Worm (Caenorhabditis elegans): ENCODE data around the gene Y53G8AL.1.

DNA sequence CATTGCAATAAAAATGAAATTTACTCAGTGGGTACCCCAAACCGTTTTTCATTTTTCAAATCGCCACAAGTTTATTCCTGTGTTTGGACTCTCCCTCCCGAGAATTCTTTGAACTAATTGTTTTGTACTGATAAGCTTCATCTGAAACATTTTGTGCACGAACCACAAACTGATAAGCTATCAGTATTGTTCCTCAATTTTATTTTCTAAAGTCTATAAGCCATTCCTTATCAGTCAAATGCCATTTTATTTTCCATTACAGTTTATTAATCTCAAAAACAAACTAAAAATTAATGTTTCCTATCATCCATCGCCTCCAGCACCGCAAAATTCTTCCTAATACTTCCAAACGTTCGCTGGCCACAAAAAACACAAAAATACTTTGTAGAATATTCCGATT is 20.8 kb downstream of the Y53G8AL.1 start:
- TF ChIP-seq K09A11.1 (tag; optimal IDR thresholded peaks at IDR 0.05; ENCODE audit: insufficient read depth): no peak
- no peak for TF ChIP-seq pros-1 (tag; optimal IDR thresholded peaks at IDR 0.05)
- no peak for TF ChIP-seq hlh-30 (tag; optimal IDR thresholded peaks at IDR 0.05; ENCODE audit: insufficient read depth)
- no peak for TF ChIP-seq pqm-1 (tag; optimal IDR thresholded peaks at IDR 0.05)
- no peak for TF ChIP-seq sox-4 (tag; optimal IDR thresholded peaks at IDR 0.05)
- no peak for TF ChIP-seq pha-4 (tag; optimal IDR thresholded peaks at IDR 0.05)

All from whole organism, late embryonic.